Fruit fly (Drosophila melanogaster) S2 (cell line): ENCODE data around the gene RpS3A.

Experiments used
- CG8478 ChIP-seq: fragments of >200 bp; optimal IDR thresholded peaks from 2 replicates; lab custom pipeline; 2018
- CTCF ChIP-seq, 2 experiments: fragments of >200 bp; optimal IDR thresholded peaks; 2 replicates each; lab custom pipeline; 2018

RpS3A gene

DNA sequence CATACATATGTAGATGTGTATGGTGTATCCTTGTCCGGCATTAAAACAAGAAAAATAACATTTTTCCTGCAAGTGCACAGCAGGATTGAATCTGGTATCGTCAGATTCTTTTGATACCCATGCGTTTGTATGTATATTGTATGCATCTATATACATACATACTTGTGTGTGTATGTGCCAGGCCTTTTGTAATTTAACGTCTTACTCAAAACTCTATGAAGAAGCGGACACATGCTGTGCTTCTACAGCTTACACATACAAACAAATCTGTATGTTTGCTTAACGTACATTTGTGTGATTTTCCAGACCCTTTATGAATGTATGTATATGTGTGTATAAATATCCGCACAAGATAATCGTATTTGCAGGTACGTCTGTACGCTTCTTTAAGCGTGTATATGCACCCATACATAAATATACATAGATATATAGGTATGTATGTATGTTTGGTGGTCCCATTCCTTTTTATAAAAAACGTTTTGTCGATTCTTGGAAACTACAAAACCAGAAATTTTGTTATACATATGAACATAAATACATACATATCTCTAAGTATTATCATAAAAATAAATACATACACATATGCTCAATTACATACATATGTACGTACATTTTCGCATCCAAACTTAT lies 8.0 kb downstream of the RpS3A start:
- no peak for TF ChIP-seq CTCF (optimal IDR thresholded peaks at IDR 0.05; lab: Kevin White, UChicago)
- no peak for TF ChIP-seq CG8478 (lab: Kevin White, UChicago)

DNA sequence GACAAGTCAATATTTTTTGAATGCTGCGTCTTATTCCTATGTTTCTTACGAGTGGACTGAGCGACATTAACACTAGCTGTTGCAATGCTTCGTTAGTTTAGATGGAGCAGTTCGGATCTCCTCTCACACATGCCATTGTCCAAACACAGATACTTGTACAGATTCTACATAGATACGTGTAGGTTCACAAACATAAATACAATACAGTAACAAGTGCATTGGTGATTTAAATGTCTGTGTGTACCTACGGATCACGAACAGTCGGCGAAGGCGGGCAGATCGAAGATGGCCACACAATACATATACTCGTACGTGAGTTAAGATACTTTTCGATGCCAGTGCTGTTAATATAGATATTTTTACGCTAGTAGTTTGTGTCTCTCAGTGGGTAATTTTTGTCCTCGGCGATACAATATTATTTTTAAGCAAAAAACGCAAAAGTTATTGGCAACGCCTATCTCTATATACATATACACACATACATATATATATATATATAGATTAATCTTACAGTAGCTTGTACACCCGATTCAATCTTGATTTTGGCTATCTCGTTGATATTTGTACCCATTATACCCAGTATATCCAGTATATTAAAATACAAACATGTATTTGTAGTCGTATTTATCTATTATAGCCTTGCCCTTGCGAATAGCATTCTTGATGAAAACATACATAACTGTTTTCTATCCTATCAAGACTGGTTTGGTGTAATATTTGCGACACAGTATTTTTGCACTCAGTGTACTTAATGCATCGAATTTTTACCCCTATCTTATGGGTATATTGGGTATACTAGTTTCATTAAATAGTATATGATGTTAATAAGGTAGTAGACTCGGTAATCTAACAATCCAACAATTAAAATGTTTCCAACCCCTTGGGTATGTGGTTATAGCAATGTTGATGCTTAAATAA lies 10.5 kb downstream of the RpS3A start, which contains the start of gene ci:
Gene ci, minus strand, starts transcription at position 800 of the 918 bp plus-strand sequence.
- no peak for TF ChIP-seq CG8478 (lab: Kevin White, UChicago)
- TF ChIP-seq CTCF (optimal IDR thresholded peaks at IDR 0.05; lab: Kevin White, UChicago), result no peak

DNA sequence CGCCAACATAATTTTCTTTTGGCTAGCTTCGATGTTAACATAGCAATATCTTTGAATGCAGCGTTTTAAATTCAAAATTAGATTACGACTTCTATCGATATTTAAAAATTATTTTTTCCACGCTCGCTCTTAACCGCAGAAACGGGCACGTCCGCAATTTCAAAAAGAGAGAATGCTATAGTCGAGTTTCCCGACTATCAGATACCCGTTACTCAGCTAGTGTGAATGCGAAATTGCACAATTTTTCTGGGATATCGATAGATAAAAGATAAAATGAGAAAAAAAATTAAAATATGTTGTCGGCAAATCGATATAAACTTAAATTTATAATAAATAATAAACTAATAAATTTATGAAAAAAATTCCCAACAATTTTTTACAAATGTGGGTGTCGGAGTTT lies 12.4 kb downstream of the RpS3A start:
- TF ChIP-seq CTCF (optimal IDR thresholded peaks at IDR 0.05; lab: Kevin White, UChicago) (no peak), CG8478 (lab: Kevin White, UChicago) (no peak)

DNA sequence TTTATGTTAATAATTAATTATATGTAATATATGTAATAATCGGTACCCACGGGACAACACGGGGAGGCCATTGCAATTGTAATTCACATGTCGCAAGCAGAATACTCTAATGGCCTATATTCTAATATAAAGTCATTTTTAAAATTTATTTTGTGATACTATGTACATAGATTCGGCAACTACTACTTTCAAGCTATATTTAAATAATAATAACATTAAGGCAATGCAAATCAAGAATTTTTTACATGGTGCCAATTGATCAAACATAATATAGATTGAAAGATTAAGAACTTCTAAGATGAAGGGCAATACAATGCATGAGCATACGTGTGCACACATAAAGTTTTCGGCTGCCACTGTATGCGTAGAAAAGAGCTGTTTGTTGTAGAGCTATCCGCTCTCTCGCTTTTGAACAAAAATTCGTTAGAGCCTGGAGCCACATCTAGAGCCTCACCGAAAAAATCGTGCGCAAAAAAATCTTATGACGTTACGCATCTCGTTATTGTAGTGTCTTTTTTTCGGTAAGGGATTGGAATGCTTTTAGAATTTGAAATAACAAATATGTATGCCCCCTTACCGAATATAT lies 20.0 kb downstream of the RpS3A start:
- TF ChIP-seq CG8478 (lab: Kevin White, UChicago) (no peak), CTCF (optimal IDR thresholded peaks at IDR 0.05; lab: Kevin White, UChicago) (no peak)

DNA sequence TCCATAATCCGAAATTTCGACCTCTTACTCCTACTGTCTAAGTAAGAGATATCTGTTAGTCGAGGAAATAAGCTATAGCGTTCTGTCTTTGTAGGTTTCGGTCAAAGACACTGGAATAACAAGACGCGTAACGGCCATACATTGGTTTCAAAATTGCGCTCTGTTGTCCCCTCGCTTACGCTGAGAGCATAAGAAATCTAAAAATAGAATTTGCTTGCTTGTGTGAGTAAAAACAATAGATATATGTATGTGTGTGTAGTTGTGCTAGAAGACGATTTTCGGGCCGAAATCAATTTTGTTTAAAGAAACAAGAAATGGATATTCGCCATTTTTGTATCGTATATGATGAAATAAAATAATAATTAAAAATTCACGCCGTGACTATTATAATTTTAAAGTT lies 20.5 kb downstream of the RpS3A start:
- TF ChIP-seq CG8478 (lab: Kevin White, UChicago) (no peak), CTCF (optimal IDR thresholded peaks at IDR 0.05; lab: Kevin White, UChicago) (no peak)

DNA sequence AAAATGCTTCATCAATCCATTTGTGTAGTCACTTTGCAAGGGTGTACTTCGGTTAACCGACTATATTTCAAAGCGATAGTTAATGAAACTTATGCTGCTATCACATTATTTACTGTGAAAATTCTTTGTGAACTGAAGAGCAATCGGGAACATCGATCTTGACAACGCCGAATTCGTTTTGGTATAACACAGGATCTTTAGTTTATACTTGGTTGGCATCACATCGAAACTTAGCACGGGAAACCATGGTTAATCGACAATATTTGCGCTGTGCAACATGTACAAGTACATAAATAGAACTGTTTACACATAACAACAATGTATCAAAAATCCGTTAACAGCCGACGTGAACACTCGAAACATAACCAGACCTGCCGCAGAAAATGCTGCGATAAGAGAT lies 22.2 kb downstream of the RpS3A start:
- TF ChIP-seq CG8478 (lab: Kevin White, UChicago), result no peak
- TF ChIP-seq CTCF (optimal IDR thresholded peaks at IDR 0.05; lab: Kevin White, UChicago), result no peak

DNA sequence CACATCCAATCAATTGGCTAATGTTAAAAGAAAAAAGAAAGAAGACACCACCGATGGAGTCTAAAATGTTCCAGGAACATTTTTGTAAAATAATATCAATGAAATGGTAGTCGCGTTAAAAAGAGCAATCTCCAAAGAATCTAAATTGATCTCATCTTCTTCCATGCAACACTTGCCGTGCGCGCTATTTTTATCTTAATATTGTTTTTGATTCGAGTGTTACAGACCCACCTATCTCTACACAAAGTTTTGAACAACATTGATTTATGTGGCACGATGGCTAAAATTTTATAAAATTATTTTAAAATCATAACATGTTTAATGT lies 23.1 kb downstream of the RpS3A start:
- no peak for TF ChIP-seq CG8478 (lab: Kevin White, UChicago)
- TF ChIP-seq CTCF (optimal IDR thresholded peaks at IDR 0.05; lab: Kevin White, UChicago), result no peak

DNA sequence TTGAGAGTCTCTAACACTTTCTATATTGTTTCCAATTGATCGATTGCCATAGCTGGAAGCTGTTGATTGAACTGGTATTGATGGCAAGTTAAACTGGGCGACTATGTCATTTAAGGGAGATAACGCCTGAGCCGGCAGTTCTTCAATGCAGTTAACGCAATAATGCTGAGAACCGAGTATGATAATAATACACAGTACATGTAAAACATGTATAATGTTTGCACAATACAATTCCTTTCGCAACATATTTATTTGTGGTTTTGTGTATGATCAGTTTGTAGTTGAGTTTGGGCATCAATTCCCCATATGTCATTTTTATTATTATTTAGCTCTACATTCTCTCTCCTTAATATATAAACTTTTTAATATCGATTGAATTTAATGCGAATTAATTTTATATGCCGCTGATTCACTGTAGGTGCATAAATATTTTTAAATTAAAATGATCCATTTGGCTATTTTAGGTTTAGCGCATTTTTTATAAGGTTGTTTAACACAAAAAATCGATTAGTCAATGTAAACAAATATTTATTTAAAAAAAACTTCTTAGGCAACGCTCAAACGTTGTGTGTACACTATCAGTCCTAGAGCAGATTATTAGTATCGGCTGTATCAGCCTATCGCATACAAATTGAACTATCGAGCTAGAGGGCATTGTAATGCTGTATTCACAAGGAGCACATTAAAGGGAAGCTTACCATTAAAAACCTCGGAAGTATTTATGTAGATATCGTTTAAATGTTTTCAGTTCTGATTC lies 23.6 kb downstream of the RpS3A start, which contains the start of gene PlexB:
Gene PlexB, minus strand, starts transcription at position 600 of the 757 bp plus-strand sequence.
- no peak for TF ChIP-seq CTCF (optimal IDR thresholded peaks at IDR 0.05; lab: Kevin White, UChicago)
- TF ChIP-seq CG8478 (lab: Kevin White, UChicago), result no peak

DNA sequence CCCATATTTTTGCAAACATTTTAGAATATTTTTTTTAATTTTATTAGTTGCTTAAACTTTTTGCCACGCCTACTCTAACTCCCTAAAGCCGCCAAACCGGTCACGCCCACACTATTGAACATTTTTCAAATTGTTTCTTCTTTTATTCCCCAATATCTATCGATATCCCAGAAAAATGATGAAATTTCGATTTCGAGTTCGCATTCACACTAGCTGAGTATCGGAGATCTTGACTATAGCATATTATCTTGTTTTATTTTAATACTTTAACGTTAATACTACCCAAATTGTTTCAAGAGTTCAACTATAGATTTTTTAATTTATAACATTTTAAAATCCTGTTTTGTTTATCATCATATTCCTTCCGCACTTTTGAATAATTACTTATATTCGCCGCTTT lies 24.7 kb downstream of the RpS3A start:
- TF ChIP-seq CG8478 (lab: Kevin White, UChicago) (no peak), CTCF (optimal IDR thresholded peaks at IDR 0.05; lab: Kevin White, UChicago) (no peak)
